Fruit fly (Drosophila melanogaster): ENCODE data around the gene CG33490.

DNA sequence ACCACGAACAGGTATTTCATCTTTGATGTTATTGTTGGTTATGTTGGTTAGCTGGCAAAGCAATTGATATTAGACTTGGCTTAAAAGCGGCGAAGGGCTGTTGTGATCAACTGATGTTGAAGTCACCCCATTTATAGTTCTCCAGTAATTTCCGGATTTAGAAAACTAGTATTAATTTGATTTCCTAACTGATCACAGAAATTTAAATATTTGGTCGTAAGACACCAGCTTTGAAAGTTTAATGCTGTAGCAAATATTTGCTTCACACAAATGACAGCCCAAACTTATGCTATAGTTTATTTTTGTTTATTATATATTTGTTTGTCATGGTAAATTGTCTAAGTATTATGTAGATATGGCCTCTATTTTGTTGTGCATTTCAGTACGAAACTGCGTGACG is 7.6 kb upstream of the CG33490 start, which contains the start of gene CG33269:
- no peak for TF ChIP-seq usp (GFP tag; optimal IDR thresholded peaks at IDR 0.05)
- no peak for TF ChIP-seq pan (optimal IDR thresholded peaks at IDR 0.05)
- TF ChIP-seq Dll (optimal IDR thresholded peaks at IDR 0.05), result no peak

Data from whole organism.